Worm (Caenorhabditis elegans) whole organism, young adult: Measurements from ENCODE around the gene F59B10.5.

ENCODE experiments used
- F57C9.4 ChIP-seq: sonication (generic microtip); optimal IDR thresholded peaks from 2 replicates; lab custom pipeline; 2017; ENCODE audit warnings: mild to moderate bottlenecking, missing genetic modification characterization, missing compliant biosample characterization
- dpl-1 ChIP-seq: fragments of 150-350 bp; optimal IDR thresholded peaks from 2 replicates; lab custom pipeline; 2014; ENCODE audit warnings: missing biosample characterization, missing genetic modification reagents, missing genetic modification characterization
- pbrm-1 ChIP-seq: fragments of 200-800 bp; sonication (Bioruptor generic); IDR thresholded peaks from 2 replicates; pipeline ENCODE4 v1.3.6; 2022; ENCODE audit warnings: missing genetic modification reagents, missing genetic modification characterization, missing compliant biosample characterization

ce11 chrII:10557206-10557574 is 33.7 kb upstream of the F59B10.5 start:
- no peak for TF ChIP-seq F57C9.4
- TF ChIP-seq dpl-1 (GFP tag; lab: Kevin White, UChicago) = no peak
- no peak for TF ChIP-seq pbrm-1 (GFP tag; lab: Robert Waterston, UW)
